Worm (Caenorhabditis elegans) whole organism, dauer: ENCODE data around the gene ebp-2.
"Not testable (repeated sequence)": the region's sequence is repeated elsewhere in the genome, so short reads cannot be mapped to it uniquely, and the experiment has no call there.

Source experiments
- unc-62 ChIP-seq: sonication (generic microtip); optimal IDR thresholded peaks from 2 replicates; lab custom pipeline; 2017; ENCODE audit warnings: missing biosample characterization, missing genetic modification reagents, missing genetic modification characterization

Gene ebp-2

DNA sequence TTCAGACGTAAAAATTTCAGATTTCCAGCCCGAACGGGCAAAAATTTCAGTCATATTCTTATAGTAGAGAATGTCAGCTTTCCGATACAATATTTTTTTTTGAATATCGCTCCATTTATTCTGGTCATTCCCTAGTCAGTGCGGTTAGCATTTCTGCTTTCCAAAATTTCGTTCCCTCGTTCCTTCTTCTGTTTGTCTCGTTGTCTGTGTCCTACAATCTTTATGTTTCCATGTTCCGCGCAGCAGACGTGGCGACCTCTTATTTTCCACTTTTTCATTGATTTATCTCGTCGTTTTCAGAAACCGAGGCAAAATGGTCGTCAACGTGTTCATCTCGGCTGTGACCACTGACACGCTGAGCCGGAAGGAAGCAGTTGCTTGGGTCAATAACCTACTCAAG is at the start of gene ebp-2:
Gene ebp-2 (plus strand): TSS at position 301 of the 400 bp plus-strand sequence.
- TF ChIP-seq unc-62 (GFP tag; lab: Kevin White, UChicago), result not testable (repeated sequence)

DNA sequence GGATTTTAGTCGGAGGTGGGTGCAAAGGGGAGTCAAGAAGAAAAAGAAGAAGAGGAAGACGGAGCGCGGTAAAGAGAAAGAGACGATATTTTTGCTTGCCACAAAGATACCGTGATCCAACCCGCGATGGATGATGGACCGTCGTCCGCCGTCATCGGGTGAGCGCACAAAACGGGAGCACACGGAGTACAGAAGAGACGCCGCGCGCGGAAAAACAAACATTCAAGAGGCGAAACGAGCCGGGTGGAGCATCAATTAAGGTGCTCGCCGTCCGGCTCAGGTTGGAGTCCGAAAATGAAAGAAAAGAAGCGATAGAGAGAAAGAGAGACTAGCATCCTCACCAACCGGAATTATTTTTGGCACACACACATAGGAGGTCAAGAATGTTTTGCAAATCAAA is 48.7 kb upstream of the ebp-2 start:
- no peak for TF ChIP-seq unc-62 (GFP tag; lab: Kevin White, UChicago)

DNA sequence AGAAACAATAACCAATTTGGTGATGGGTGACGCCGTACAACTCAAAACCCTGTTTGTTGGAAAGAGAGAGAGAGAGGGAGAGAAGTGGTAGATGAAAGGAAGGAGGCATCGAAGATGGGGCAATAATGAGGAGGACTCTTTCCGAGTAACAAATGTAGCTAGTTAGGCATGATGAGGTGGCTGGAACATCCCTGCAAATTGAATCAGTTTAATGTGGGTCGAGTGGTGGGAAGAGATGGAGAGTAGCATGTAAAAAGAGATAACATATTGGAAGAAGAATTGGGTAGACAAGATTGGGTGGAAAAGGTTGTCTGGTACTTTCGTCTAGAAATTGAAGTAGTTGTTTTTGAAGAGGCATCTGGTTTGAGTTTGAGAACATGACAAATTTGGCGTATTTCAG is 46.3 kb upstream of the ebp-2 start:
- TF ChIP-seq unc-62 (GFP tag; lab: Kevin White, UChicago), result no peak

DNA sequence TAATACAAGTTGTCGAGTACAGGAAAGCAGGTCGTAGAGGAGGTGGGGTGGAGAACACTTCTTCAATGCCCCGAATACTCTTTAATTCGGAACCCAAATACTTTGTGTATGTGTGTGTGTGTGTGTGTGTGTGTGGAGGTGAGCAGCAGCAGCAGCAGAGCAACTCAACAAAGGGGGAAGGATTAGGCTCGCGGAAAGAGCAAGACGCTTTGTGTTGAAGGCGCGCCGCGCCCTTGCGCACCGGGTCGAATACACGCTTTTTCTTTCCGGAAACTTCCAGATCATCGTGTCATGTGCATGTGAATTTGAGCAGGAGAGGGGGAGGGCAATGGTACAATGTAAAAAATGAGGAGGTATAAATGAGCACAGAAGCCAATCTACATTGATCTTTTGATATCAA is 43.7 kb upstream of the ebp-2 start:
- TF ChIP-seq unc-62 (GFP tag; lab: Kevin White, UChicago), result no peak

DNA sequence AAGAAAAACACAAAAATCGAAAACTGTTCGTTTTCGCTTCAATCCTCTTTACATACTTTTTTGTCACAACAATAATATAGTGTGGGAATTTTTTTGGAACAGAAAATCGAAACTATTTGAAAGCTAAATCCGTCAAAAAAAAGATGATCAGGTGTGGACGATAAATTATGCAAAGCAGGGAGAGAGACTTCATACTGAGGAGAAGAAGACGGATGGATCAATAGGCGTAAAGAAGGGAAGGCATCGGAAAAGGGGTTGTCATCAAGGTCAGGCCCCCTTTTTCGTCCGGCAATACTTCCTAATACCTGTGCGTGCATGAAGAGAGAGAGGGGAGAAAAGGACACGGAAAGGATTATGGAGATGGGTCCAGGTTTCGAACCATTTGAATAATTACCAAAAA is 42.1 kb upstream of the ebp-2 start:
- TF ChIP-seq unc-62 (GFP tag; lab: Kevin White, UChicago), result no peak

DNA sequence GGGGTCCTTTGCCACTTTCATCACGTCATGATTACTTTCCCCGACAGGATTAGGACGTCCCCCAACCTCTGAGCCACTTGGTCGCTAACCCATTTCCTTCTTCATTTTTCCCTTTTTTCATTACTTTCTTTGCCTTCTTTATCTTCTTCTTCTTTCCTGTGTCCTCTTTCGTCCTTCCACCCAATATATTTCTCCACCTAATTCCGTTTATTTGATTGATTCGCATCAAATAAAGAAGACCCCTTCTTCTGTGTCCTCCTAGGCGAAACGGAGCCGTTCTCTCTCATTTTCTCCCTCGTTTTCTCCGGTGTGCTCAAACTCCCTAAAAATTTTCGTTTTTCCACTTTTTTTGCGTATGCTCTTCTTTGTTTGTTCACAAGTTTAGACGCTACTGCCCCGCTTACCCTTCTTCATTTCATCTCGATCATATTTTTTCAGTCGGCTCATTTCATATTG is 32.8 kb upstream of the ebp-2 start, which contains the start of gene C05D12.7:
Gene C05D12.7 (plus strand): TSS at position 406 of the 456 bp plus-strand sequence.
- TF ChIP-seq unc-62 (GFP tag; lab: Kevin White, UChicago), result no peak

DNA sequence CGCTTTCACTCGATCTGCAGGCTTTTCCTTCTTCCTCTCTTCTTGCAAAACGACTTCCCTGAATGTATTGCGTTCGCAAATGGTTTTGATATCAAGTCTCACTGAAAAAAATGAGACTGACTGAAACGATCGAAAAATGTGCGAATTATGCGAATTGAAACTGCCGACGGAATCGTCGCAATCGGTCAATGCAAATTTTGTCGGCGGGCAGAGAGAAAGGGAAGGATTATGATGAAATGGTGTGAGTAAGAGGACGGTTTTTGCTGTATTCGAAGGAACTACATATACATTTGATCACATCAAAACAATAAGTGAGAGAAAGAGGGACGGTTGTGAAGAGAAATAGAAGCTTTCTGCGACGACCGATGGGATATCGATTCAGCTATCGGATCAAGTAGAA is 26.9 kb upstream of the ebp-2 start, which contains the start of gene C05D12.1:
Gene C05D12.1 (minus strand): TSS at position 101 of the 400 bp plus-strand sequence.
- no peak for TF ChIP-seq unc-62 (GFP tag; lab: Kevin White, UChicago)

DNA sequence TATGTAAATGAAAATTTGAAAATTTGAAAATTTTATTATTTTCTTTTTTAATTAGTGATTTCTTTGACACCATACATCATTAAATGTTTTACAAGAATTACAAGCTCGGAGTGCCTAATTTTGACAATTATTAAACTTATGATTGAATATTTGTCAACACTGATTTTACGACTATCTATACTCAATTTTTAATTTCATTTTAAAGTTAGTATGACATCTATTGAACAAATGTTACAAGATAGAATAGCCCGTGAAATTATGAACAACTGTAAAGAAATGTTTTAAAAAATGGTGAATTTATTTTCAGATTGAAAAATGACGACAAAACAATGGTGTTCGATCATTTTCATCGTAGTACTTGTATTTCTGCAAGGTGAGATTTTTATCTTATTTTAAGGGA is 24.5 kb upstream of the ebp-2 start, which contains the start of gene C05D12.2:
Gene C05D12.2 (plus strand): TSS at position 301 of the 400 bp plus-strand sequence.
- TF ChIP-seq unc-62 (GFP tag; lab: Kevin White, UChicago), result no peak

DNA sequence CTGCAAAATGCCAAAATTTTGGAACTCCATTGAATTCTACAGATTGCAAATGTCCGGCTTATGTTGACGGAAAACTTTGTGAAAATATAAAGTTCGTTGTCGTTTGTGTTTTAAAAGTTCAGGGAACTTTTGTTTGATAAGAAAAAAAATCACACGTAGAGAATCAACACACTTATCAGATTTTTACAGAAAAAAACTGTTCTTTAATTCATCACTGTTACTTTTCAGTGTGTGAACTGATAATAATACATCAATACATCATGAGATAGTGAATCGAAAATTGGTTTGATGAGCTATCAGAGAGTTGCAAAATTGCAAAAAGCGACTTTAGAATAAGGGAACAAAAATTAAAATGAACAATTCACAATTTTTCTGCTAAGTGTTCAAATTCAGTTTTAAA is 24.0 kb upstream of the ebp-2 start:
- TF ChIP-seq unc-62 (GFP tag; lab: Kevin White, UChicago), result no peak

DNA sequence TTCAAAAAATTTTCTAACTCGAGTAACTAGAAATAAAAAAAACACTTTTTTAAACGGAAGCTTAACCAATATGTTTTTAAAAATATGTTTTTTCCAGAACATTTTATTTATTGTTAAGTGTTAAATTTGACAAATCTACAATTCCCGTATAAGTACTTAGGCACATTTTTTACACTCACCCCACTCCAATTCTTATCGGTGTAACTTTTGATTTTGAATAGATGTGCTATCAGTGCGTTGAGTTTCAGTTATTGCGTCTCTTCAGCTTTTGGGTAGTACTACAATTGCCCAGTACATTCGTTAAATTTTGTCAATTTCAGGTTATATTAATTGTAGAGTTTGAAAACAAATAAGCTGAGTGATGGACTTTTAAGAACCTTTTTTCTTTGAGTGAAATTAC is 18.5 kb upstream of the ebp-2 start:
- no peak for TF ChIP-seq unc-62 (GFP tag; lab: Kevin White, UChicago)

DNA sequence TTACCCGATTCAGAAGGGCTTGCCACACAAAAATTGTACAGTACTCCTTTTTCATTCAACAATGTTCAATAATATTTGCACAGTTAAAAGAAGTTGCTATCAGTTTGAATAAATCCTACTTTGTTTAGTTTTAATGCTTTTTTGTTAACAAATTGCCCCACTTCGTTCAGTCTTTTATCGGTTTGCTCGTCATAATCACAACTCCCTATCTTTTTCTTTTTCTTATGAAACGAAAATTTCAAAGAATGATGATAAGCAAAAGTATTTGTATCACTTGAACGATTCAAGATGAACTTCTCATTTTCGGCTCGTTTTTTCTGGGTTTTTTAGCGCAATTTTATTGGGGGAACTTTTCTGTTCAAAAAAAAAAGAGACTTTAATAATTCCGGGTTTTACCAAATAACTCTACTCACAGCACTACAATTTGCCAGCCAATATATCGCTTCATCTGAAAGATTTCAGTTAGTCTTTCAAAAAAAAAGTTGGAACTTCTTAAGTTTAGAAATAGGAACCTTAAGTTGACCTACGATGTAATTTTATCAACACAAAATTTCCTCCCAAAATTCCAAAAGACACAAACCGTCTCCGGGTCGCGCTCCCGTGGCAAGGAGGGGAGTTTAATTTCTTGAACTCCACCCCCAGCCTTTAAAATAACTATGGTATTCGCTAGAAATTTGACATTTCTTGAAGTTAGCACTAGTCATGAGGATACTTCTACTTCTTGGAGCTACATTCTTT is 17.8 kb upstream of the ebp-2 start, which contains the start of gene C05D12.3:
Gene C05D12.3 (plus strand): TSS at position 688 of the 738 bp plus-strand sequence.
- no peak for TF ChIP-seq unc-62 (GFP tag; lab: Kevin White, UChicago)

DNA sequence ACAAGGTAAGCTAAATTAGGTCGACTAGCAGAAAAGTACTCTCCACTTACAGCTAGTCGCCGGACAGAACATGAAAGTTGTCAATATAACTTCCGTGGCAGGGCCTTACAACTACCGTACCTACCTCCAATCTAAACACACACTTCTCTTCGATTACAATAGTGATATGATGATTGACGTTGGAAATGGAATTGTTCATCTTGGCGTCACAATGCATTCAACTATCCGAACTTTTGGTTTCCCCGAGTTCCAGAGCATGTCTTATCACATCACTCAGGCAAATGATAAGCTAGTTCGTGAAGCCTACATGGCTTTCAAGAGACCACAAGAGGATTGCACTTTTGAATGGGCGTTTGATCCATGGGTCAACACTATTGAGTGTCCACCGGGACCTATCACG is 15.2 kb upstream of the ebp-2 start:
- no peak for TF ChIP-seq unc-62 (GFP tag; lab: Kevin White, UChicago)

DNA sequence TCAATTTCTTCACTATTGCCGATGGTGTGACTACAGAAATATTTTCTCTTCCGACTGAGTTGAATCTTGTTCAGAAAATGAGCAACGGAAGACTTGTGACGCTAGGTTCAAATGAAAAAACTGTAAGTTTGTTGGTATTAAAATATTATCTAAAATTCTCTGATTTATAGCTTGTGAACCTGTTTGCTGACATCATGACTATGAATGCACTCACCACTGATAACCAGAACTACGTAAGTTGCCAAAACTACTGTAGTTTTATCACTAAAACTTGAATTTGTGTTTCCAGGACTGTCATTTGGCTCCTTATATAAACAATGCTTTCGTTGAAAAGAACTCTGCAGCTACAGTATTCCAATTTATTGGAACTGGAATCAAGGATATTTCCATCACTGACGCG is 13.9 kb upstream of the ebp-2 start:
- no peak for TF ChIP-seq unc-62 (GFP tag; lab: Kevin White, UChicago)

DNA sequence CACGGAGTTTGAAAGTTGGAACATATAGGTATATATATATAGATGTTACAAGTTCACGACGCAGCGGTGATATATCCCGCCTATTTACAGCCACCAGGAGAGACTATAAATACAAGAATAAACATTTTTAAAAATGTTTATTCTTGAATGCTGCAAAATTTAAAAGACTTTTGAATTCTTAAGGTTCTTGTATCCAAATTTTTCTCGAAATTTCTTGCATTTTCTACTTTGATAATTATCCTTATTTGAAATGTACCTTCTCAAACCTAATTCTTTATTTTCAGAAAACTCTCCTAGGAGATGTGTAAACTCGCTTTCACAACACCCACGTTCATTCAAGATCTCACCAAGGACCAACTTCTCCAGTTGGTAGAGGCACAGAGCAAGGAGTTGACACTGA is 10.9 kb upstream of the ebp-2 start, which contains the start of gene C05D12.4:
Gene C05D12.4 (plus strand): TSS at position 301 of the 400 bp plus-strand sequence.
- TF ChIP-seq unc-62 (GFP tag; lab: Kevin White, UChicago), result no peak

DNA sequence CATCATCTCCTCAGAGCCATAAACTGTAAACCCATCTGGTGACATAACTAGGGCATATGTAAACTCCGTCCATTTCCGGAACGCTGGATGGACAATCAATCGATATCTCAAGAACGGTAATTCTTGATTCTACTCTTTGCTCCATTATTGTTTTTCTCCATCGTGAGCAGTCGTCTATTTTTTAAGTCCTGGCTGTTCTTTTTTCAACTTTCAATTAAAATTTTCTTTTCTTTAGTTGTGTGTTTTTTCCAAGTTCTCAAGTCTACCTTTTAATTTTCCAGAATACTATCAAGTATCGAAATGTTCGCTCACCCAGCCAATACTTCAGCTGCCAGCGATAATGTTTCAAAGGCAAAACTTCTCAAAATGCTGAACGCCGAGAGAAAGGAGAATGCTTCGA is 8.6 kb upstream of the ebp-2 start, which contains the start of gene C05D12.5:
Gene C05D12.5 (plus strand): TSS at position 301 of the 400 bp plus-strand sequence.
- TF ChIP-seq unc-62 (GFP tag; lab: Kevin White, UChicago), result no peak

DNA sequence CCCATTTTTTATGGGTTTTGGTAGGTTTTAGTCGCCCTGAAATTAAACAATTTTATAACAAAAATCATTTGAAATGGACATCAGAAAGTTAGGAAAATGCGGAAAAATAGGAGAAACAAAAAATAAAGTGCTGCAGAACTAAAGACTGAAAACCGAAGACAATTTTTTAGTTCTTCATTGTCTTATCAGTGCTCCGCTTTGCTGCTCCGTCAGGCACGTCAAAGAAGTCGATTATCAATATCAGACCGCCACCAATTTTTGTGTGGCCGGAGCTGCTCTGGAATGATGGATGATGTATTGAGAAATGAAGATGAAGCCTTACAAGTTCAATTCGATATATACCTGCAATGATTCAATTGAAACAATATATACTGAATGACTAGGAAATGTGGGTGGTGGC is 4.1 kb upstream of the ebp-2 start, which contains the start of gene vha-6:
Gene vha-6 (minus strand): TSS at position 36 of the 400 bp plus-strand sequence.
- no peak for TF ChIP-seq unc-62 (GFP tag; lab: Kevin White, UChicago)

DNA sequence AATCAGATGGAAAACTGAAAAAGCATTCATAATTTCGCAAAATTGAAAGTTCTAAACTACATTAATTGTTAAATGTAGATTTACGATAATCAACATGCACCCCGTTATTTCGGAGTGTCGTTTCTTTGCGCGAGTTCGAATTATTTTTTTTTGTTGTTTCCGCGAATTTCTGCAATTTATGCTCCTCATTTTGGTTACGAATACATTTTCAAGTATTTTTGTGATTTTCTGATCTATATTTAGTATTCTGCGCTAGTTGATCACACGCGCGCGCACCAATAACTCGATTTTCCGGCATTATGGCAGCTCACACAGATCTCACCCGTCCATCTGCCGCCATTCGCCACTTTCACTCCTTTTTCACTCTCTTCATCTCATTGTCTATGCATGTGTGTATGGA is 2.3 kb upstream of the ebp-2 start, which contains the start of gene VW02B12L.2:
Gene VW02B12L.2 (minus strand): TSS at position 65 of the 400 bp plus-strand sequence.
- no peak for TF ChIP-seq unc-62 (GFP tag; lab: Kevin White, UChicago)
